Fruit fly (Drosophila melanogaster) whole organism, wandering third instar larva: ENCODE measurements around the gene CG10097.

Source experiments
- CG32264 ChIP-seq: fragments of 200-800 bp; sonication (Bioruptor generic); optimal IDR thresholded peaks from 2 replicates; lab custom pipeline; 2016; ENCODE audit warnings: missing biosample characterization, missing genetic modification characterization
- CG9705 ChIP-seq: fragments of 200-800 bp; sonication (Bioruptor generic); optimal IDR thresholded peaks from 2 replicates; lab custom pipeline; 2018; ENCODE audit warnings: missing biosample characterization, mild to moderate bottlenecking, missing genetic modification characterization
- CrebA ChIP-seq: fragments of 200-800 bp; sonication (Bioruptor generic); optimal IDR thresholded peaks from 2 replicates; lab custom pipeline; 2016; ENCODE audit warnings: missing biosample characterization, mild to moderate bottlenecking, missing genetic modification characterization, borderline replicate concordance
- Dfd ChIP-seq: fragments of >200 bp; optimal IDR thresholded peaks from 2 replicates; lab custom pipeline; 2017; ENCODE audit warnings: missing biosample characterization, missing genetic modification characterization
- Dif ChIP-seq: fragments of 200-275, 200-300 bp; sonication (Bioruptor generic); optimal IDR thresholded peaks from 2 replicates; lab custom pipeline; 2018; ENCODE audit warnings: missing biosample characterization, missing genetic modification characterization; ENCODE audit not compliant: partially characterized antibody
- HLH106 ChIP-seq: fragments of 200-800 bp; optimal IDR thresholded peaks from 3 replicates; lab custom pipeline; 2019; ENCODE audit warnings: missing biosample characterization, mild to moderate bottlenecking, missing genetic modification characterization, moderate library complexity
- Hnf4 ChIP-seq: fragments of 200-800 bp; sonication (Bioruptor generic); optimal IDR thresholded peaks from 2 replicates; lab custom pipeline; 2016; ENCODE audit warnings: missing biosample characterization, mild to moderate bottlenecking, missing genetic modification characterization
- Hr78 ChIP-seq: fragments of >200 bp; optimal IDR thresholded peaks from 2 replicates; lab custom pipeline; 2017; ENCODE audit warnings: missing biosample characterization, missing genetic modification characterization
- Hr83 ChIP-seq: fragments of 200-300 bp; sonication (Bioruptor generic); optimal IDR thresholded peaks from 2 replicates; lab custom pipeline; 2016; ENCODE audit warnings: missing biosample characterization, mild to moderate bottlenecking, missing genetic modification characterization, moderate library complexity; ENCODE audit not compliant: poor library complexity, severe bottlenecking
- Jra ChIP-seq: sonication (Bioruptor generic); optimal IDR thresholded peaks from 2 replicates; lab custom pipeline; 2016; ENCODE audit warnings: missing biosample characterization, missing genetic modification characterization
- Mio ChIP-seq: sonication (Bioruptor generic); optimal IDR thresholded peaks from 2 replicates; lab custom pipeline; 2016; ENCODE audit warnings: missing biosample characterization, missing genetic modification characterization
- Myc ChIP-seq: fragments of >200 bp; optimal IDR thresholded peaks from 2 replicates; lab custom pipeline; 2017
- OdsH ChIP-seq: fragments of 200-800 bp; sonication (Bioruptor generic); optimal IDR thresholded peaks from 2 replicates; lab custom pipeline; 2016; ENCODE audit warnings: missing biosample characterization, mild to moderate bottlenecking, missing genetic modification characterization
- Rel ChIP-seq, 2 experiments: fragments of 200-800 bp; sonication (Bioruptor generic) in 1 of 2; optimal IDR thresholded peaks; 2 replicates in 1 of 2; 3 replicates in 1 of 2; lab custom pipeline; 2016 to 2019; ENCODE audit warnings: mild to moderate bottlenecking in 2 of 2, missing biosample characterization in 2 of 2, missing genetic modification characterization in 2 of 2, moderate library complexity in 1 of 2
- Sp1 ChIP-seq: fragments of 200-800 bp; sonication (Bioruptor generic); optimal IDR thresholded peaks from 3 replicates; lab custom pipeline; 2019; ENCODE audit warnings: missing biosample characterization, mild to moderate bottlenecking, missing genetic modification characterization, moderate library complexity
- Vsx2 ChIP-seq: fragments of 200-300, 225-300 bp; sonication (Bioruptor generic); optimal IDR thresholded peaks from 2 replicates; lab custom pipeline; 2018; ENCODE audit warnings: missing biosample characterization, missing genetic modification characterization; ENCODE audit not compliant: partially characterized antibody
- br ChIP-seq: fragments of 200-800 bp; sonication (Bioruptor generic); optimal IDR thresholded peaks from 2 replicates; lab custom pipeline; 2016; ENCODE audit warnings: missing biosample characterization, missing genetic modification characterization
- brk ChIP-seq: fragments of 200-800 bp; sonication (Bioruptor generic); optimal IDR thresholded peaks from 2 replicates; lab custom pipeline; 2016; ENCODE audit warnings: missing biosample characterization, mild to moderate bottlenecking, missing genetic modification characterization
- dl ChIP-seq, 2 experiments: fragments of 175-275, 200-275 bp in 1 of 2; fragments of 200-275 bp in 1 of 2; sonication (Bioruptor generic); optimal IDR thresholded peaks; lab custom pipeline; 2018; ENCODE audit warnings: mild to moderate bottlenecking in 2 of 2, missing biosample characterization in 2 of 2, missing genetic modification characterization in 2 of 2, moderate library complexity in 2 of 2; ENCODE audit not compliant: partially characterized antibody in 2 of 2, insufficient read depth in 1 of 2
- dmrt93B ChIP-seq: fragments of 200-800 bp; sonication (Bioruptor generic); optimal IDR thresholded peaks from 2 replicates; lab custom pipeline; 2018; ENCODE audit warnings: missing biosample characterization, mild to moderate bottlenecking, missing genetic modification characterization
- dsf ChIP-seq: sonication (Bioruptor generic); optimal IDR thresholded peaks from 2 replicates; lab custom pipeline; 2016; ENCODE audit warnings: missing biosample characterization, missing genetic modification characterization, borderline replicate concordance
- ey ChIP-seq: fragments of 200-800 bp; sonication (Bioruptor generic); optimal IDR thresholded peaks from 2 replicates; lab custom pipeline; 2016; ENCODE audit warnings: missing biosample characterization, missing genetic modification characterization
- foxo ChIP-seq, 2 experiments: fragments of 200-800 bp; sonication (Bioruptor generic); optimal IDR thresholded peaks; 2 replicates in 1 of 2; 3 replicates in 1 of 2; lab custom pipeline; 2016 to 2017; ENCODE audit warnings: missing biosample characterization in 2 of 2, missing genetic modification characterization in 2 of 2
- fru ChIP-seq: fragments of 200-800 bp; sonication (Bioruptor generic); optimal IDR thresholded peaks from 3 replicates; lab custom pipeline; 2016; ENCODE audit warnings: missing biosample characterization, mild to moderate bottlenecking, missing genetic modification characterization
- h ChIP-seq: fragments of 200-800 bp; sonication (Bioruptor generic); optimal IDR thresholded peaks from 3 replicates; lab custom pipeline; 2016; ENCODE audit warnings: missing biosample characterization, mild to moderate bottlenecking, missing genetic modification characterization
- jim ChIP-seq: fragments of 175-275, 200-325 bp; sonication (Bioruptor generic); optimal IDR thresholded peaks from 2 replicates; lab custom pipeline; 2016; ENCODE audit warnings: missing biosample characterization, mild to moderate bottlenecking, missing genetic modification characterization
- psq ChIP-seq: fragments of 200-800 bp; sonication (Bioruptor generic); optimal IDR thresholded peaks from 3 replicates; lab custom pipeline; 2017; ENCODE audit warnings: missing biosample characterization, mild to moderate bottlenecking, missing genetic modification characterization, moderate library complexity
- rgr ChIP-seq: fragments of 200-800 bp; sonication (Bioruptor generic); optimal IDR thresholded peaks from 3 replicates; lab custom pipeline; 2016; ENCODE audit warnings: missing biosample characterization, mild to moderate bottlenecking, missing genetic modification characterization
- sv ChIP-seq: fragments of 200-800 bp; sonication (Bioruptor generic); optimal IDR thresholded peaks from 3 replicates; lab custom pipeline; 2016; ENCODE audit warnings: missing biosample characterization, missing genetic modification characterization
- tai ChIP-seq: sonication (Bioruptor generic); optimal IDR thresholded peaks from 2 replicates; lab custom pipeline; 2016; ENCODE audit warnings: missing biosample characterization, missing genetic modification characterization
- usp ChIP-seq: fragments of >200 bp; optimal IDR thresholded peaks from 2 replicates; lab custom pipeline; 2017; ENCODE audit warnings: missing biosample characterization, missing genetic modification characterization
- woc ChIP-seq: sonication (Bioruptor generic); optimal IDR thresholded peaks from 2 replicates; lab custom pipeline; 2016; ENCODE audit warnings: missing biosample characterization, mild to moderate bottlenecking, missing genetic modification characterization

The CG10097 gene

dm6 chr3R:12370643-12370995, 25.2 kb downstream of the CG10097 start:
- no peak for TF ChIP-seq fru
- TF ChIP-seq woc (GFP tag; lab: Kevin White, UChicago), result peak; percentile 44
- TF ChIP-seq CrebA (GFP tag; lab: Kevin White, UChicago), result peak; percentile 55
- peak in 1 of 2 experiments; percentile 49 for TF ChIP-seq dl (GFP tag; optimal IDR thresholded peaks at IDR 0.05; lab: Kevin White, UChicago; ENCODE audit: insufficient read depth in 1 of 2, partially characterized antibody in 2 of 2)
- TF ChIP-seq Rel (GFP tag; optimal IDR thresholded peaks at IDR 0.05; lab: Kevin White, UChicago), result peak; percentile 20
- no peak for TF ChIP-seq Rel (tag; optimal IDR thresholded peaks at IDR 0.05; lab: Kevin White, UChicago)
- peak; percentile 63 for TF ChIP-seq Dif
- peak; percentile 49 for TF ChIP-seq Vsx2 (GFP tag; lab: Kevin White, UChicago)
- no peak for TF ChIP-seq ey (GFP tag; lab: Kevin White, UChicago)

dm6 chr3R:12369793-12370642, 25.8 kb downstream of the CG10097 start:
- TF ChIP-seq br (GFP tag; lab: Kevin White, UChicago) (no peak), Rel (GFP tag; optimal IDR thresholded peaks at IDR 0.05; lab: Kevin White, UChicago) (no peak), Rel (tag; optimal IDR thresholded peaks at IDR 0.05; lab: Kevin White, UChicago) (no peak), CrebA (GFP tag; lab: Kevin White, UChicago) (peak; percentile 1), psq (no peak), dsf (GFP tag; lab: Kevin White, UChicago) (no peak), CG9705 (peak; percentile 39), fru (peak; percentile 6), woc (GFP tag; lab: Kevin White, UChicago) (peak; percentile 27), CG32264 (GFP tag; lab: Kevin White, UChicago) (peak; percentile 25), tai (no peak)

DNA sequence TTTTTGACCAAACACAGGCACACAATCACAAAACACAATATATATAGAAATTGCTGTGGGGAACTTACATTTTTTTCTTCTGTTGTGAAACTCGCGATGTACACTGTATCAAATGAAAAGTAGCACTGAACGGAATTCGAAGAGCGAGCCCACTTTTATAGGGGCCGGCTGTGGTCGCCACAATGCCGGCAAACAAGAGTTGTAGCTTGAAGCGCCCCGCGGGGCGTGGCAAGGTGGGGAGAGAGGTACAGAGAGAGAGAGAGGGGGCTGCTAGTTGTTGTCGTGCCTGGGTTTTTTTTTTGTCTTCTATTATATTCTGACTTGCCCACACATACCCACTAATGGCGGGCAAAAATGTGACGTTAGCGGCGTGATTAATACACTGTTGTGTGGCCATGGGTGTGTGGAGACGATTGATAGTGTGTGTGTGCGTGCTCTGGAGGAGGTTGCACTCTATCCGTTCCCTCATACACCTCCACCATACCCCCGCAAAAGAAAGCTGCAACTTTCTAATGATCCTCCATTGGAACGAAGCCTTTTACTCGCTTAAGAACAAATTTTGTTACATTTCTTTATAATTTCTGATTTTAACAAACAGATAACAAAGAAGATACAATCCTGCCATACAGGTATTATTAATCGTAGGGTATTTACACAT, 26.5 kb downstream of the CG10097 start, which contains the start of gene GstD1:
TSS of gene GstD1 (minus strand) at position 134 of the 658 bp plus-strand sequence.
- TF ChIP-seq Sp1 (GFP tag; lab: Kevin White, UChicago) (peak; percentile 32), ey (GFP tag; lab: Kevin White, UChicago) (peak; percentile 77), Dif (peak; percentile 81), rgr (GFP tag; lab: Kevin White, UChicago) (peak; percentile 33), Hr78 (GFP tag; lab: Kevin White, UChicago) (no peak), dl (GFP tag; optimal IDR thresholded peaks at IDR 0.05; lab: Kevin White, UChicago; ENCODE audit: insufficient read depth in 1 of 2, partially characterized antibody in 2 of 2) (peak; percentile 3 to 20), Myc (lab: Kevin White, UChicago) (no peak), Dfd (GFP tag; lab: Kevin White, UChicago) (no peak), h (GFP tag; lab: Kevin White, UChicago) (peak; percentile 78), usp (GFP tag; lab: Kevin White, UChicago) (no peak), sv (GFP tag; lab: Kevin White, UChicago) (peak; percentile 34), Jra (GFP tag; lab: Kevin White, UChicago) (peak; percentile 61), br (GFP tag; lab: Kevin White, UChicago) (peak; percentile 66), Vsx2 (GFP tag; lab: Kevin White, UChicago) (peak; percentile 47), Hr83 (GFP tag; lab: Kevin White, UChicago) (peak; percentile 55), brk (no peak), dsf (GFP tag; lab: Kevin White, UChicago) (no peak), HLH106 (tag; lab: Kevin White, UChicago) (peak; percentile 65), jim (GFP tag; lab: Kevin White, UChicago) (peak; percentile 83), Hnf4 (peak; percentile 37), woc (GFP tag; lab: Kevin White, UChicago) (peak; percentile 82), tai (no peak), Mio (GFP tag; lab: Kevin White, UChicago) (no peak), CG32264 (GFP tag; lab: Kevin White, UChicago) (no peak), OdsH (peak; percentile 65), Rel (GFP tag; optimal IDR thresholded peaks at IDR 0.05; lab: Kevin White, UChicago) (no peak), Rel (tag; optimal IDR thresholded peaks at IDR 0.05; lab: Kevin White, UChicago) (peak; percentile 85), foxo (GFP tag; optimal IDR thresholded peaks at IDR 0.05; lab: Kevin White, UChicago) (peak in 1 of 2 experiments; percentile 71), psq (peak; percentile 51), CG9705 (no peak), dmrt93B (GFP tag; lab: Kevin White, UChicago) (peak; percentile 68), fru (peak; percentile 81)
- TF ChIP-seq, all 38 proteins: peak for 21
